Fruit fly (Drosophila melanogaster): ENCODE measurements around the gene CG43342.
A peak's percentile ranks its signal among the peaks of the same experiment; 100 is the strongest.

Gene CG43342

dm6 chr3R:22362218-22362907 is 18.8 kb upstream of the CG43342 start, which contains the start of the genes JMJD6, CG7071 and Muted (continued):
- peak; percentile 94 for TF ChIP-seq CG32532 (GFP tag; IDR thresholded peaks at IDR 0.05)
- peak; percentile 86 for TF ChIP-seq croc (GFP tag; conservative IDR thresholded peaks at IDR 0.05)
- TF ChIP-seq CG7839 (tag; optimal IDR thresholded peaks at IDR 0.05) = peak; percentile 85
- peak; percentile 76 for TF ChIP-seq corto (GFP tag; optimal IDR thresholded peaks at IDR 0.05)
- TF ChIP-seq chm (GFP tag; IDR thresholded peaks at IDR 0.05) = peak; percentile 80; the same call in 1 of the 2 replicates
- TF ChIP-seq psq (GFP tag; optimal IDR thresholded peaks at IDR 0.05) = peak; percentile 81
- TF ChIP-seq Lpt (GFP tag; optimal IDR thresholded peaks at IDR 0.05) = no peak
- peak; percentile 88 to 94 for TF ChIP-seq dpn (GFP tag; optimal IDR thresholded peaks at IDR 0.05)
- peak; percentile 42; the same call in 1 of the 2 replicates for TF ChIP-seq tna (GFP tag; IDR thresholded peaks at IDR 0.05; ENCODE audit: partially characterized antibody)
- TF ChIP-seq chn (GFP tag; optimal IDR thresholded peaks at IDR 0.05) = peak; percentile 93
- peak in 1 of 2 experiments; percentile 62 for TF ChIP-seq Eip74EF (GFP tag; optimal IDR thresholded peaks at IDR 0.05)
- peak; percentile 93 for TF ChIP-seq CG4328 (GFP tag; optimal IDR thresholded peaks at IDR 0.05)
- no peak for TF ChIP-seq crol (GFP tag; IDR thresholded peaks at IDR 0.05)
- peak; percentile 82 for TF ChIP-seq Oli (tag; optimal IDR thresholded peaks at IDR 0.05)
- peak; percentile 81 for TF ChIP-seq eyg (GFP tag; optimal IDR thresholded peaks at IDR 0.05)
- TF ChIP-seq wek (GFP tag; optimal IDR thresholded peaks at IDR 0.05) = no peak
- TF ChIP-seq CG2202 (tag; optimal IDR thresholded peaks at IDR 0.05) = peak; percentile 84
- peak; percentile 85 for TF ChIP-seq H2.0 (GFP tag; IDR thresholded peaks at IDR 0.05)
- peak; percentile 89 for TF ChIP-seq Ada2b (GFP tag; IDR thresholded peaks at IDR 0.05)
- TF ChIP-seq CG11696 (GFP tag; IDR thresholded peaks at IDR 0.05) = peak; percentile 75
- TF ChIP-seq mirr (GFP tag; optimal IDR thresholded peaks at IDR 0.05) = peak; percentile 75
- peak; percentile 86 for TF ChIP-seq knrl (GFP tag; IDR thresholded peaks at IDR 0.05; ENCODE audit: partially characterized antibody)
- TF ChIP-seq Bteb2 (GFP tag; optimal IDR thresholded peaks at IDR 0.05) = peak; percentile 92
- TF ChIP-seq CG2116 (GFP tag; optimal IDR thresholded peaks at IDR 0.05) = peak; percentile 87
- TF ChIP-seq CG8089 (GFP tag; optimal IDR thresholded peaks at IDR 0.05) = peak; percentile 83
- peak; percentile 94 for TF ChIP-seq az2 (GFP tag; optimal IDR thresholded peaks at IDR 0.05)
- TF ChIP-seq CG7372 (GFP tag; IDR thresholded peaks at IDR 0.05) = peak; percentile 95
- TF ChIP-seq gem (tag; optimal IDR thresholded peaks at IDR 0.05) = peak; percentile 95
- peak; percentile 83 for TF ChIP-seq CG18619 (GFP tag; optimal IDR thresholded peaks at IDR 0.05)
- TF ChIP-seq Sox102F (GFP tag; optimal IDR thresholded peaks at IDR 0.05) = peak; percentile 91
- TF ChIP-seq NC2α (GFP tag; optimal IDR thresholded peaks at IDR 0.05) = peak; percentile 32
- peak; percentile 90 for TF ChIP-seq Atf6 (GFP tag; IDR thresholded peaks at IDR 0.05)
- peak; percentile 95 for TF ChIP-seq CG10959 (GFP tag; IDR thresholded peaks at IDR 0.05)
- TF ChIP-seq CG7357 (GFP tag; IDR thresholded peaks at IDR 0.05) = peak; percentile 85
- peak; percentile 86 for TF ChIP-seq CG17568 (GFP tag; optimal IDR thresholded peaks at IDR 0.05)
- TF ChIP-seq E2f1 (GFP tag; IDR thresholded peaks at IDR 0.05) = peak; percentile 84
- TF ChIP-seq Mad (GFP tag; optimal IDR thresholded peaks at IDR 0.05) = peak; percentile 83
- TF ChIP-seq grau (tag; optimal IDR thresholded peaks at IDR 0.05) = peak; percentile 83
- TF ChIP-seq Lhr (GFP tag; optimal IDR thresholded peaks at IDR 0.05) = peak; percentile 74
- peak; percentile 99 for TF ChIP-seq CG7928 (GFP tag; optimal IDR thresholded peaks at IDR 0.05)
- peak; percentile 88 for TF ChIP-seq jumu (GFP tag; optimal IDR thresholded peaks at IDR 0.05)
- peak; percentile 91 for TF ChIP-seq CG11247 (GFP tag; IDR thresholded peaks at IDR 0.05)
- TF ChIP-seq Xbp1 (GFP tag; optimal IDR thresholded peaks at IDR 0.05) = peak; percentile 96
- peak; percentile 64; the same call in 1 of the 2 replicates for TF ChIP-seq dimm (GFP tag; IDR thresholded peaks at IDR 0.05)
- TF ChIP-seq dm (GFP tag; optimal IDR thresholded peaks at IDR 0.05) = peak; percentile 84
- peak; percentile 93 for TF ChIP-seq HmgZ (tag; optimal IDR thresholded peaks at IDR 0.05)
- TF ChIP-seq CG9932 (GFP tag; IDR thresholded peaks at IDR 0.05) = peak; percentile 98
- peak; percentile 89 for TF ChIP-seq NFAT (GFP tag; IDR thresholded peaks at IDR 0.05)
- TF ChIP-seq fd102C (GFP tag; optimal IDR thresholded peaks at IDR 0.05) = peak; percentile 45
- TF ChIP-seq en (GFP tag; optimal IDR thresholded peaks at IDR 0.05) = peak; percentile 73
